Worm (Caenorhabditis elegans) whole organism, mixed stage, embryonic: ENCODE data around the gene srsx-10.

Source experiments
- M03D4.4 ChIP-seq: sonication (generic microtip); optimal IDR thresholded peaks from 2 replicates; lab custom pipeline; 2017; ENCODE audit warnings: mild to moderate bottlenecking, missing genetic modification characterization, missing compliant biosample characterization
- blmp-1 ChIP-seq: fragments of 150-350 bp; optimal IDR thresholded peaks from 2 replicates; lab custom pipeline; 2014; ENCODE audit warnings: missing biosample characterization, missing genetic modification characterization
- ceh-39 ChIP-seq: fragments of 150-350 bp; optimal IDR thresholded peaks from 2 replicates; lab custom pipeline; 2014; ENCODE audit warnings: missing biosample characterization, missing genetic modification characterization
- ceh-43 ChIP-seq: fragments of 200-800 bp; sonication (Bioruptor generic); optimal IDR thresholded peaks from 2 replicates; lab custom pipeline; 2018; ENCODE audit warnings: mild to moderate bottlenecking, missing genetic modification characterization, moderate library complexity, missing compliant biosample characterization
- ceh-83 ChIP-seq: fragments of 200-800 bp; sonication (Bioruptor generic); optimal IDR thresholded peaks from 2 replicates; lab custom pipeline; 2018; ENCODE audit warnings: mild to moderate bottlenecking, missing genetic modification characterization, missing compliant biosample characterization
- ces-1 ChIP-seq: fragments of 150-350 bp; optimal IDR thresholded peaks from 2 replicates; lab custom pipeline; 2014; ENCODE audit warnings: missing biosample characterization, missing genetic modification reagents, missing genetic modification characterization
- drap-1 ChIP-seq: fragments of 200-800 bp; sonication (Bioruptor generic); optimal IDR thresholded peaks from 3 replicates; lab custom pipeline; 2018; ENCODE audit warnings: mild to moderate bottlenecking, missing genetic modification characterization, missing compliant biosample characterization
- elt-1 ChIP-seq: sonication (generic microtip); optimal IDR thresholded peaks from 2 replicates; lab custom pipeline; 2017; ENCODE audit warnings: missing genetic modification characterization, mild to moderate bottlenecking, missing compliant biosample characterization, antibody characterized with exemption, moderate library complexity, borderline replicate concordance; ENCODE audit not compliant: insufficient read depth
- elt-3 ChIP-seq: fragments of 150-350 bp; optimal IDR thresholded peaks from 2 replicates; lab custom pipeline; 2014; ENCODE audit warnings: missing biosample characterization, missing genetic modification characterization
- flh-1 ChIP-seq: fragments of 200-800 bp; sonication (Bioruptor generic); optimal IDR thresholded peaks from 2 replicates; lab custom pipeline; 2018; ENCODE audit warnings: mild to moderate bottlenecking, missing genetic modification characterization, moderate library complexity, missing compliant biosample characterization
- ham-2 ChIP-seq: fragments of 200-800 bp; sonication (Bioruptor generic); optimal IDR thresholded peaks from 2 replicates; lab custom pipeline; 2018; ENCODE audit warnings: mild to moderate bottlenecking, missing genetic modification characterization, missing compliant biosample characterization
- hlh-1 ChIP-seq: fragments of 150-350 bp; optimal IDR thresholded peaks from 2 replicates; lab custom pipeline; 2014; ENCODE audit warnings: missing biosample characterization, missing genetic modification reagents, missing genetic modification characterization
- lin-13 ChIP-seq: fragments of 150-350 bp; optimal IDR thresholded peaks from 2 replicates; lab custom pipeline; 2014; ENCODE audit warnings: missing biosample characterization, missing genetic modification characterization
- lsy-2 ChIP-seq: fragments of 150-350 bp; optimal IDR thresholded peaks from 2 replicates; lab custom pipeline; 2014; ENCODE audit warnings: missing biosample characterization, missing genetic modification characterization
- mep-1 ChIP-seq: fragments of 150-350 bp; optimal IDR thresholded peaks from 2 replicates; lab custom pipeline; 2017; ENCODE audit warnings: missing biosample characterization, missing genetic modification reagents, missing genetic modification characterization, inconsistent platforms
- nhr-12 ChIP-seq: fragments of 150-350 bp; optimal IDR thresholded peaks from 2 replicates; lab custom pipeline; 2014; ENCODE audit warnings: missing biosample characterization, missing genetic modification characterization
- nhr-2 ChIP-seq: fragments of 150-350 bp; optimal IDR thresholded peaks from 2 replicates; lab custom pipeline; 2014; ENCODE audit warnings: missing biosample characterization, missing genetic modification characterization
- nhr-237 ChIP-seq: fragments of 150-350 bp; optimal IDR thresholded peaks from 2 replicates; lab custom pipeline; 2014; ENCODE audit warnings: missing biosample characterization, missing genetic modification characterization
- nhr-28 ChIP-seq: fragments of 150-350 bp; optimal IDR thresholded peaks from 2 replicates; lab custom pipeline; 2014; ENCODE audit warnings: missing biosample characterization, missing genetic modification characterization
- pha-4 ChIP-seq: fragments of 150-350 bp; optimal IDR thresholded peaks from 2 replicates; lab custom pipeline; 2018; ENCODE audit warnings: missing biosample characterization, missing genetic modification reagents, missing genetic modification characterization
- sem-2 ChIP-seq: fragments of 200-800 bp; sonication (Bioruptor generic); optimal IDR thresholded peaks from 2 replicates; lab custom pipeline; 2018; ENCODE audit warnings: mild to moderate bottlenecking, missing genetic modification characterization, missing compliant biosample characterization
- sptf-1 ChIP-seq: sonication (generic microtip); optimal IDR thresholded peaks from 2 replicates; lab custom pipeline; 2017; ENCODE audit warnings: mild to moderate bottlenecking, missing genetic modification characterization, moderate library complexity, missing compliant biosample characterization
- tbx-8 ChIP-seq: fragments of 200-800 bp; sonication (Bioruptor generic); optimal IDR thresholded peaks from 2 replicates; lab custom pipeline; 2018; ENCODE audit warnings: mild to moderate bottlenecking, missing genetic modification characterization, moderate library complexity, missing compliant biosample characterization
- unc-39 ChIP-seq: fragments of 150-350 bp; optimal IDR thresholded peaks from 2 replicates; lab custom pipeline; 2014; ENCODE audit warnings: missing biosample characterization, missing genetic modification characterization
- zip-8 ChIP-seq: fragments of 150-350 bp; optimal IDR thresholded peaks from 2 replicates; lab custom pipeline; 2014; ENCODE audit warnings: missing biosample characterization, missing genetic modification characterization
- ztf-11 ChIP-seq: fragments of 150-350 bp; optimal IDR thresholded peaks from 2 replicates; lab custom pipeline; 2014; ENCODE audit warnings: missing biosample characterization, missing genetic modification characterization

srsx-10 gene

DNA sequence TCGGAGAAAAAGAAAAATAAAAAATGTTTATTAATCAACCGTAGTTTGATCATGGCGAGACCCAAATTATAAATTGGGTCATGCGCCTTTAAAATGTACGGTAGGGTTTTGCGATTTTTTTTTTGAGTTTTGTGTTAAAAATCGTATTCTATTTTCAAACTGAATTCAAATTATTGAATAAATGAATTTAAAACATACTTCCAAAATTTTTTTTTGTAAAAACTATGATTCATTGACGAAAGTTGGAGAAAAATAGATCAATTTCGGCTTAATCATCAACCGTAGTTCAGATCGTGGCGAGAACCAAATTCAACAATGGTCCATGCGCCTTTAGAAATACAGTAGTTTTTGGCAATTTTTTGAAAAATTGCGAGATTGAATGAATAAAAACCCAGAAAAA, 11.0 kb downstream of the srsx-10 start:
- no peak for TF ChIP-seq nhr-2 (tag; lab: Kevin White, UChicago)

ce11 chrV:4962968-4963367, 11.6 kb downstream of the srsx-10 start, which contains the start of gene tam-1:
TSS of gene tam-1 (minus strand) at chrV:4963102.
- no peak for TF ChIP-seq lsy-2 (tag; lab: Kevin White, UChicago)
- TF ChIP-seq ceh-83 (GFP tag; lab: Kevin White, UChicago): peak; percentile 59
- TF ChIP-seq flh-1 (GFP tag; lab: Kevin White, UChicago): no peak
- TF ChIP-seq M03D4.4 (tag; lab: Kevin White, UChicago): no peak
- TF ChIP-seq tbx-8 (GFP tag; lab: Kevin White, UChicago): no peak
- TF ChIP-seq ham-2: peak; percentile 54
- no peak for TF ChIP-seq nhr-28
- TF ChIP-seq ces-1 (GFP tag; lab: Kevin White, UChicago): peak; percentile 40

DNA sequence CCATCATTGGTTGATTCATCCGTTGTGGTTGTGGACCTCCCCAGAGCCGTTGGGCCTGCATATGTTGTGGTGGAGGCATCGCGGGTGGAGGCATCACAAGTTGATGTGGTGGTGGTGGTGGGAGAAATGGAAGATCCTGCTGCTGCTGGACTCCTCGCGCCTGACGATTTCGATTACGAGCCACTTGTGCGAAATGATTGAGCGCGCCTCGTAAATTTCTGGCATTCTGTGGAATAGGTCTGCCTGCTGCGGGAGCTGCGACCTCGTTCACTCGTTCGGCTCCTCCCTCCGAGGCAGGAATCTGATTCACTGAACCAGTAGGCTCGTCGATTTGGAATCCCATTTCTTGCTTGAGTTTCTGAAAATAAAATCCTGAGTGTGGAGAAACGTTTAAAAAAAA, 13.9 kb downstream of the srsx-10 start:
- TF ChIP-seq ceh-43 (GFP tag; lab: Kevin White, UChicago) (no peak), lsy-2 (tag; lab: Kevin White, UChicago) (no peak), mep-1 (tag; lab: Kevin White, UChicago) (no peak), sem-2 (GFP tag; lab: Kevin White, UChicago) (no peak), ztf-11 (tag; lab: Kevin White, UChicago) (no peak), drap-1 (GFP tag; lab: Kevin White, UChicago) (no peak), nhr-28 (no peak)

DNA sequence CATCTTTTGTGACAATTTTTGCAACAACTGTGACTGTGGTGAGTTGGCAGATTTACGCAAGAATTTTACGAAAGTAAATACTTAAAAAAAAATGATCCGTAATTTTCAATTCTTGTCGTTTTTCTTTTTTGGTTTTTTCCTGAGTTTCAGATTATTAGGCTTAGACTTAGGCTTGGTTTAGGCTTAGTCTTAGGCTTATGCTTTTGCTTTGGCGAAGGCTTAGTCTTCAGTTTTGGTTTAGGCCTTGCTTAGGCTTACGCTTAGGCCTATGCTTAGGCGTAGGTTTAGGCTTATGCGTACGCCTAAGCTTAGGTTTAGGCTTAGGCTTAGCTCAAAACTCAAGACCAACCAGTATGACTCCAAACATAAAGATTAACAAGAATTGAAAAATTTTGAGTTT, 17.0 kb downstream of the srsx-10 start:
- TF ChIP-seq tbx-8 (GFP tag; lab: Kevin White, UChicago) (no peak), ceh-83 (GFP tag; lab: Kevin White, UChicago) (no peak), sem-2 (GFP tag; lab: Kevin White, UChicago) (no peak), mep-1 (tag; lab: Kevin White, UChicago) (no peak), nhr-237 (tag; lab: Kevin White, UChicago) (no peak)

DNA sequence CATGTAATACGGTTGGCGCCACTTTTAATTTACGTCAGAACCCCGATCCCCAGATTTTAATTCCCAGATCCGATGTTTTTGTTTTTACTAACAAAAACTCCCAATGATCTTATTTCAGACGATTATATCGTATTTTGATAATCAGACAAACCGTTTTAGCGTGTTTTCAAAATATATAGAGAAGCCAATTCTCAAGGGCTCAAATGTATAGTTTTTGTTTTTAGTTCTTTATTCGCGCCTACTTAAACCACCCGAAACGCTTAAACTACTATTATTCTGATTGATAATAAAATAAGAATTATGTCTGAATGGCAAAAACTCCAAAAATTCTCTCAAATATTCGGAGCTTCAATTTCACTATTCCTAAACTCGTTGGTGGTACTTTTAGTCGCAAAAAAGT, 18.0 kb downstream of the srsx-10 start, which contains the start of gene str-208:
TSS of gene str-208 (plus strand) at position 301 of the 400 bp plus-strand sequence.
- TF ChIP-seq hlh-1 (tag; lab: Kevin White, UChicago): no peak
- TF ChIP-seq, all 35 proteins: peak for 0

DNA sequence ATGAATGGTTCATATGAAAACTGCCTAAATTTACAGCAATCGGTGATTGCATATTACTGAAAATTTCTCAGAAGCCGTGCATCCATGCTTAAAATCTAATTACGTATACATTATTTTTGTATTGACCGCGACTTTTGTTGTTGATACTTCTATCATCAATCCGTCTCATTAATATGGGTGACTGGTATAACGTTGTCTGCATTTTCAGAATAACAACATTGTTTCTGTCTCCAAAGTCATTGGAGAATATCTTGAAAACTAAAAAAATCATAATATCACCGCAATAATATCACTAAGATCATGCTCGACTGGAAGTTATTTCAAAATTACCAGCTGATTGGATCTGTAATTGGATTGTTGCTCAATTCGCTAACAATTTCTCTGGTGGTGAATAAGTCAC, 23.1 kb downstream of the srsx-10 start, which contains the start of gene str-207:
TSS of gene str-207 (plus strand) at position 301 of the 400 bp plus-strand sequence.
- TF ChIP-seq elt-3: no peak
- TF ChIP-seq ces-1 (GFP tag; lab: Kevin White, UChicago): no peak
- TF ChIP-seq hlh-1 (tag; lab: Kevin White, UChicago): no peak
- no peak for TF ChIP-seq ceh-39 (tag; lab: Kevin White, UChicago)
- TF ChIP-seq pha-4 (tag; lab: Kevin White, UChicago): no peak
- no peak for TF ChIP-seq nhr-12
- TF ChIP-seq unc-39 (tag; lab: Kevin White, UChicago): no peak
- no peak for TF ChIP-seq ceh-43 (GFP tag; lab: Kevin White, UChicago)
- TF ChIP-seq lin-13 (tag; lab: Kevin White, UChicago): no peak

ce11 chrV:4948635-4949034, 25.9 kb downstream of the srsx-10 start, which contains the start of gene str-209:
TSS of gene str-209 (plus strand) at chrV:4948935.
- TF ChIP-seq elt-1 (tag; lab: Kevin White, UChicago): no peak
- no peak for TF ChIP-seq ham-2
- no peak for TF ChIP-seq M03D4.4 (tag; lab: Kevin White, UChicago)
- TF ChIP-seq blmp-1: no peak
- no peak for TF ChIP-seq lin-13 (tag; lab: Kevin White, UChicago)
- no peak for TF ChIP-seq sptf-1
- no peak for TF ChIP-seq nhr-28
- TF ChIP-seq zip-8 (tag; lab: Kevin White, UChicago): no peak
- TF ChIP-seq nhr-12: no peak
- TF ChIP-seq ceh-39 (tag; lab: Kevin White, UChicago): no peak
- TF ChIP-seq, all 35 proteins: peak for 0
